Fruit fly (Drosophila melanogaster) whole organism, prepupa: ENCODE results near the gene CG9706.

Experiments used
- Blimp-1 ChIP-seq: fragments of 200-800 bp; sonication (Bioruptor generic); optimal IDR thresholded peaks from 3 replicates; lab custom pipeline; 2017; ENCODE audit warnings: missing biosample characterization, missing genetic modification characterization, mild to moderate bottlenecking, moderate library complexity, missing genetic modification reagents
- CG10631 ChIP-seq: fragments of 200-800 bp; sonication (Bioruptor generic); optimal IDR thresholded peaks from 2 replicates; lab custom pipeline; 2016; ENCODE audit warnings: missing biosample characterization, missing genetic modification characterization
- CG11902 ChIP-seq: fragments of 200-800 bp; sonication (Bioruptor generic); optimal IDR thresholded peaks from 3 replicates; lab custom pipeline; 2016; ENCODE audit warnings: missing biosample characterization, missing genetic modification characterization
- CG15336 ChIP-seq: fragments of 200-800 bp; sonication (Bioruptor generic); IDR thresholded peaks from 2 replicates; pipeline ENCODE4 v1.3.6; 2022; ENCODE audit warnings: missing biosample characterization, missing genetic modification characterization
- CG1621 ChIP-seq: fragments of 200-800 bp; sonication (Bioruptor generic); optimal IDR thresholded peaks from 3 replicates; lab custom pipeline; 2018; ENCODE audit warnings: missing biosample characterization, mild to moderate bottlenecking, missing genetic modification characterization
- CG16779 ChIP-seq: fragments of 200-800 bp; sonication (Bioruptor generic); optimal IDR thresholded peaks from 3 replicates; lab custom pipeline; 2017; ENCODE audit warnings: missing biosample characterization, mild to moderate bottlenecking, missing genetic modification characterization
- CG3032 ChIP-seq: fragments of 200-800 bp; optimal IDR thresholded peaks from 2 replicates; lab custom pipeline; 2019; ENCODE audit warnings: missing biosample characterization, mild to moderate bottlenecking, missing genetic modification characterization, moderate library complexity
- CG31627 ChIP-seq: fragments of 200-800 bp; sonication (Bioruptor generic); optimal IDR thresholded peaks from 3 replicates; lab custom pipeline; 2016; ENCODE audit warnings: missing biosample characterization, missing genetic modification characterization
- CG32006 ChIP-seq: fragments of 200-800 bp; sonication (Bioruptor generic); optimal IDR thresholded peaks from 3 replicates; lab custom pipeline; 2017; ENCODE audit warnings: missing biosample characterization, mild to moderate bottlenecking, missing genetic modification characterization
- CG34406 ChIP-seq: fragments of 200-800 bp; sonication (Bioruptor generic); optimal IDR thresholded peaks from 3 replicates; lab custom pipeline; 2016; ENCODE audit warnings: missing biosample characterization, missing genetic modification characterization
- CG3919 ChIP-seq: fragments of 200-800 bp; sonication (Bioruptor generic); optimal IDR thresholded peaks from 3 replicates; lab custom pipeline; 2016; ENCODE audit warnings: missing biosample characterization, missing genetic modification characterization
- CG6163 ChIP-seq: fragments of 200-800 bp; sonication (Bioruptor generic); IDR thresholded peaks from 3 replicates; pipeline ENCODE4 v1.3.6; 2022; ENCODE audit warnings: missing biosample characterization, missing genetic modification characterization
- CG6276 ChIP-seq: fragments of 200-800 bp; sonication (Bioruptor generic); optimal IDR thresholded peaks from 2 replicates; lab custom pipeline; 2017; ENCODE audit warnings: missing biosample characterization, mild to moderate bottlenecking, missing genetic modification characterization
- CG6808 ChIP-seq: fragments of 200-800 bp; sonication (Bioruptor generic); optimal IDR thresholded peaks from 3 replicates; lab custom pipeline; 2017; ENCODE audit warnings: missing biosample characterization, missing genetic modification characterization, mild to moderate bottlenecking, moderate library complexity, missing genetic modification reagents
- CG8119 ChIP-seq: fragments of 200-800 bp; sonication (Bioruptor generic); IDR thresholded peaks from 3 replicates; pipeline ENCODE4 v1.3.6; 2022; ENCODE audit warnings: missing biosample characterization, missing genetic modification characterization
- CG8632 ChIP-seq: fragments of 200-800 bp; sonication (Bioruptor generic); optimal IDR thresholded peaks from 3 replicates; lab custom pipeline; 2016; ENCODE audit warnings: missing biosample characterization, missing genetic modification characterization
- CG9139 ChIP-seq: fragments of 200-800 bp; sonication (Bioruptor generic); optimal IDR thresholded peaks from 3 replicates; lab custom pipeline; 2017; ENCODE audit warnings: missing biosample characterization, mild to moderate bottlenecking, missing genetic modification characterization
- Eip78C ChIP-seq: fragments of 200-800 bp; sonication (Bioruptor generic); peaks from one replicate; lab custom pipeline; 2016; ENCODE audit warnings: missing biosample characterization, missing genetic modification characterization
- Eip93F ChIP-seq: fragments of 200-800 bp; sonication (Bioruptor generic); optimal IDR thresholded peaks from 2 replicates; lab custom pipeline; 2016; ENCODE audit warnings: missing biosample characterization, mild to moderate bottlenecking, missing genetic modification characterization
- Ets21C ChIP-seq: fragments of 200-800 bp; sonication (Bioruptor generic); optimal IDR thresholded peaks from 3 replicates; lab custom pipeline; 2016; ENCODE audit warnings: missing biosample characterization, missing genetic modification characterization
- Ets96B ChIP-seq: fragments of 200-800 bp; optimal IDR thresholded peaks from 2 replicates; lab custom pipeline; 2019; ENCODE audit warnings: missing biosample characterization, mild to moderate bottlenecking, missing genetic modification characterization, moderate library complexity
- Gug ChIP-seq: fragments of 200-800 bp; sonication (Bioruptor generic); IDR thresholded peaks from 2 replicates; pipeline ENCODE4 v1.3.6; 2022; ENCODE audit warnings: missing biosample characterization, missing genetic modification characterization
- Hr4 ChIP-seq: fragments of 200-800 bp; sonication (Bioruptor generic); optimal IDR thresholded peaks from 3 replicates; lab custom pipeline; 2016; ENCODE audit warnings: missing biosample characterization, missing genetic modification characterization
- Lpt ChIP-seq: fragments of 200-800 bp; sonication (Bioruptor generic); optimal IDR thresholded peaks from 3 replicates; lab custom pipeline; 2016; ENCODE audit warnings: missing biosample characterization, missing genetic modification characterization
- Met ChIP-seq: fragments of 200-800 bp; sonication (Bioruptor generic); optimal IDR thresholded peaks from 3 replicates; lab custom pipeline; 2016; ENCODE audit warnings: missing biosample characterization, missing genetic modification characterization
- Smox ChIP-seq: fragments of 200-800 bp; sonication (Bioruptor generic); optimal IDR thresholded peaks from 3 replicates; lab custom pipeline; 2016; ENCODE audit warnings: missing biosample characterization, missing genetic modification characterization
- Sox102F ChIP-seq: fragments of 200-800 bp; sonication (Bioruptor generic); optimal IDR thresholded peaks from 2 replicates; lab custom pipeline; 2016; ENCODE audit warnings: missing biosample characterization, mild to moderate bottlenecking, missing genetic modification characterization
- Sox14 ChIP-seq: fragments of 200-800 bp; sonication (Bioruptor generic); optimal IDR thresholded peaks from 3 replicates; lab custom pipeline; 2016; ENCODE audit warnings: missing biosample characterization, missing genetic modification characterization
- acj6 ChIP-seq: fragments of 200-800 bp; sonication (Bioruptor generic); optimal IDR thresholded peaks from 3 replicates; lab custom pipeline; 2016; ENCODE audit warnings: missing biosample characterization, missing genetic modification characterization
- cyc ChIP-seq: fragments of 200-800 bp; sonication (Bioruptor generic); optimal IDR thresholded peaks from 3 replicates; lab custom pipeline; 2016; ENCODE audit warnings: missing biosample characterization, missing genetic modification characterization
- dsx ChIP-seq: fragments of 200-800 bp; optimal IDR thresholded peaks from 3 replicates; lab custom pipeline; 2019; ENCODE audit warnings: missing biosample characterization, mild to moderate bottlenecking, missing genetic modification characterization, moderate library complexity; ENCODE audit not compliant: poor library complexity, severe bottlenecking
- eg ChIP-seq: fragments of 200-800 bp; sonication (Bioruptor generic); IDR thresholded peaks from 3 replicates; pipeline ENCODE4 v1.3.6; 2022; ENCODE audit warnings: missing biosample characterization, missing genetic modification characterization
- esn ChIP-seq: fragments of 200-800 bp; sonication (Bioruptor generic); optimal IDR thresholded peaks from 2 replicates; lab custom pipeline; 2016; ENCODE audit warnings: missing biosample characterization, mild to moderate bottlenecking, missing genetic modification characterization, moderate library complexity
- fd85E ChIP-seq: fragments of 200-800 bp; sonication (Bioruptor generic); optimal IDR thresholded peaks from 3 replicates; lab custom pipeline; 2016; ENCODE audit warnings: missing biosample characterization, missing genetic modification characterization
- fkh ChIP-seq: fragments of 200-800 bp; sonication (Bioruptor generic); optimal IDR thresholded peaks from 3 replicates; lab custom pipeline; 2017; ENCODE audit warnings: missing biosample characterization, mild to moderate bottlenecking, missing genetic modification characterization, moderate library complexity
- spab ChIP-seq: fragments of 200-800 bp; sonication (Bioruptor generic); optimal IDR thresholded peaks from 2 replicates; lab custom pipeline; 2017; ENCODE audit warnings: missing biosample characterization, mild to moderate bottlenecking, missing genetic modification characterization, missing genetic modification reagents
- ss ChIP-seq, 2 experiments: fragments of 200-800 bp; sonication (Bioruptor generic); optimal IDR thresholded peaks; 2 replicates in 1 of 2; 3 replicates in 1 of 2; lab custom pipeline; 2017 to 2018; ENCODE audit warnings: mild to moderate bottlenecking in 2 of 2, missing biosample characterization in 2 of 2, missing genetic modification characterization in 2 of 2, moderate library complexity in 1 of 2
- svp ChIP-seq: fragments of 200-800 bp; sonication (Bioruptor generic); peaks from one replicate; lab custom pipeline; 2016; ENCODE audit warnings: missing biosample characterization, missing genetic modification characterization
- topi ChIP-seq: fragments of 200-800 bp; sonication (Bioruptor generic); optimal IDR thresholded peaks from 3 replicates; lab custom pipeline; 2016; ENCODE audit warnings: missing biosample characterization, missing genetic modification characterization
- vri ChIP-seq: fragments of 200-800 bp; sonication (Bioruptor generic); optimal IDR thresholded peaks from 3 replicates; lab custom pipeline; 2016; ENCODE audit warnings: missing biosample characterization, mild to moderate bottlenecking, missing genetic modification characterization

CG9706 gene

DNA sequence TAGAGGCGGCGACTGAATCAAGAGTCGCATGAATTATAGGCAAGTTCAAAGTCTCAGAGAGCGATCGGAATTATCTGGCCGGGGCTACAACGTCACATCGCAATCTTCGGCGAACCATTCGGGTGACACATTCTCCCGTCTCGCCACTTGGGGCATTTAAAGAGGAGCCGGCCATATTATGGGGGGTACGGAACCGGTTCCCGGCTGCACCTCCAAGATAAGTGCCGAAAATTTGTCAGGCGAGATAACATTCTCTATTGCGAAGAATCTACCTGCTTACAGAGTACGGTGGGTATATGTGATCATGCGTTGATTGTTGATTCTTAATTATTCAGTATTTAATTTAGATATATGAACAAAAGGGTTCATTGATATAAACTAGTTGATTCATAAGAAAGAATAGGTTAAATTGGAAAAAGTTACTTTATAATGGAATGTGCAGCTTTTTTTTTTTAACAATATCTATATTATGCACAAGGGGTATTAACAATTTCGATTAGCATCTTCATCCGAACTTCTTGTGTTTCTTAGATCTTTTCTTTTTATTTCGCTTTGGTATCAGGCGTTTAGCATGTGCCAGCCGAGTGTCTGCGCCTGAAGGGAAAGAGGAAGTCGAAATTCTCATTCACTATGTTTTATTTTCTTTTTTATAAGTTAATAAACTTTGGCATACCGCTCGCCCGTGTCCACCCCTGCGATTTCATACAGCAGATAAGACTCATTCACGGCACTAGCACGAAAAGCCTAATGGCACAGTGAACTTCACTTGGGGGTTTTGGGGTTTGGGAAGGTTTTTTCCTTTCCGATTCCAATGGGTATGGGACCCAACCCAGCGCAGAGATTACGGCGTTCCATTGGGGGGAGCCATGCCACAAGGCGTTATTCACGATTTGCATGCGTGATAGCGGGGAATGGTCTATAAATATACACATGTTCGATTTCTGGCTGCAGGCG lies 19.0 kb downstream of the CG9706 start (continued):
- TF ChIP-seq CG9139 (GFP tag; lab: Kevin White, UChicago) (peak; percentile 32), Sox14 (GFP tag; lab: Kevin White, UChicago) (peak; percentile 52), cyc (GFP tag; lab: Kevin White, UChicago) (no peak), Eip93F (GFP tag; lab: Kevin White, UChicago) (peak; percentile 41), Sox102F (peak; percentile 48), acj6 (GFP tag; lab: Kevin White, UChicago) (peak; percentile 35), vri (GFP tag; lab: Kevin White, UChicago) (peak; percentile 88), Lpt (GFP tag; lab: Kevin White, UChicago) (no peak), CG15336 (GFP tag; lab: Robert Waterston, UW) (peak; percentile 54; the same call in 1 of the 2 replicates), CG34406 (GFP tag; lab: Kevin White, UChicago) (no peak), Smox (GFP tag; lab: Kevin White, UChicago) (peak; percentile 56), fkh (GFP tag; lab: Kevin White, UChicago) (peak; percentile 50), fd85E (GFP tag; lab: Kevin White, UChicago) (no peak), topi (GFP tag; lab: Kevin White, UChicago) (peak; percentile 46), Eip78C (GFP tag; lab: Kevin White, UChicago) (peak; percentile 14), CG3032 (tag; lab: Kevin White, UChicago) (no peak), Hr4 (GFP tag; lab: Kevin White, UChicago) (peak; percentile 53), ss (GFP tag; optimal IDR thresholded peaks at IDR 0.05; lab: Kevin White, UChicago) (peak; percentile 36 to 70), CG8632 (GFP tag; lab: Kevin White, UChicago) (no peak), Ets96B (no peak), spab (GFP tag; lab: Kevin White, UChicago) (no peak), CG8119 (GFP tag; lab: Robert Waterston, UW) (0 out of 3 replicates have a peak, but pooled peaks have one; percentile 13)

dm6 chr3L:16803273-16803672 lies 20.5 kb downstream of the CG9706 start:
- TF ChIP-seq CG9139 (GFP tag; lab: Kevin White, UChicago) (peak; percentile 39), Ets96B (no peak), dsx (GFP tag; lab: Kevin White, UChicago) (no peak), CG15336 (GFP tag; lab: Robert Waterston, UW) (no peak), ss (GFP tag; optimal IDR thresholded peaks at IDR 0.05; lab: Kevin White, UChicago) (peak; percentile 43 to 58), Eip78C (GFP tag; lab: Kevin White, UChicago) (no peak), CG8632 (GFP tag; lab: Kevin White, UChicago) (no peak), esn (no peak), CG6808 (GFP tag; lab: Kevin White, UChicago) (peak; percentile 50), CG32006 (GFP tag; lab: Kevin White, UChicago) (no peak)

DNA sequence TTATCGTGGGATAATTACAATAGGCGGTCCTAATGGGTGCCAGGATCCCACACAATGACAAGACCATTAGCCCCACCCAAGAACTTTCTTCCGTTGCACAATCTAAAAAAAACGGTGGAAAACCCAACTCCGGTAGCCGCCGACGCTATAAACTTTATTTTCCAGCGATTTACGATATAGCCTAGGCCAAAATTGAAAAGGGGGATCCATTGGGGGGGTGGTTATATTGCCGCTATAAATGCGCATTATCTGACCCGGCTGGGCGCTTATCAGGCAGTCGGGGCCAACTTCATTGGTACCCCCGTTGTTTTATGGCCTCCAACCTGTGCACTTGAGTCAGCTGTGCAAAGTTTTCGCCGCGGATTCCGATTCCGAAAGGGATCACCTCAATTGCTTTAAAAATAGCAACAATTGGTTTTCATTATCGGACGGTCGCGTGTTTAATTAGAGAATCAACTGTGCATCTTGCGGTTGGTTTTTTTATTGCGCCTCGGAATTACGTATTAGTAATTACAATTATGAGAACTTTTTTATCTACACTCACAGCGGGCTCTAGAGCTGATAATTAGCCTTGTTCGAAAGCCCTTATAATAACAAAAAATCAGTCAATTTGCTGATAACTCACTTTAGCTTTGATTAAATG lies 21.0 kb downstream of the CG9706 start:
- TF ChIP-seq CG11902 (GFP tag; lab: Kevin White, UChicago), result no peak
- TF ChIP-seq fd85E (GFP tag; lab: Kevin White, UChicago), result no peak
- peak; percentile 37 for TF ChIP-seq CG16779 (tag; lab: Kevin White, UChicago)
- TF ChIP-seq CG3919, result no peak
- peak; percentile 8 for TF ChIP-seq Smox (GFP tag; lab: Kevin White, UChicago)
- TF ChIP-seq CG3032 (tag; lab: Kevin White, UChicago), result no peak
- TF ChIP-seq CG6163, result peak; percentile 34; the same call in 1 of the 3 replicates
- TF ChIP-seq CG1621, result no peak
- TF ChIP-seq CG31627 (GFP tag; lab: Kevin White, UChicago), result no peak
- peak; percentile 24 for TF ChIP-seq Sox102F
- peak; percentile 47 for TF ChIP-seq Eip78C (GFP tag; lab: Kevin White, UChicago)
- TF ChIP-seq Eip93F (GFP tag; lab: Kevin White, UChicago), result peak; percentile 13
- peak; percentile 13 for TF ChIP-seq topi (GFP tag; lab: Kevin White, UChicago)
- TF ChIP-seq CG6808 (GFP tag; lab: Kevin White, UChicago), result no peak
- TF ChIP-seq Gug (GFP tag; lab: Robert Waterston, UW), result 0 out of 2 replicates have a peak, but pooled peaks have one; percentile 10
- TF ChIP-seq CG10631 (GFP tag; lab: Kevin White, UChicago), result no peak
- TF ChIP-seq Sox14 (GFP tag; lab: Kevin White, UChicago), result no peak
- peak; percentile 33; the same call in 1 of the 3 replicates for TF ChIP-seq eg (GFP tag; lab: Robert Waterston, UW)
- TF ChIP-seq Met, result peak; percentile 16
- peak; percentile 15 for TF ChIP-seq Blimp-1
- no peak for TF ChIP-seq CG8632 (GFP tag; lab: Kevin White, UChicago)
- TF ChIP-seq Ets21C (GFP tag; lab: Kevin White, UChicago), result no peak
- peak; percentile 93 for TF ChIP-seq vri (GFP tag; lab: Kevin White, UChicago)
- no peak for TF ChIP-seq CG6276 (GFP tag; lab: Kevin White, UChicago)
- TF ChIP-seq svp (GFP tag; lab: Kevin White, UChicago), result peak; percentile 70
- TF ChIP-seq, all 60 proteins: peak for 13
